Worm (Caenorhabditis elegans) whole organism, young adult: Measurements from ENCODE around the gene ess-2.

Experiments
- B0261.1 ChIP-seq: sonication (generic microtip); optimal IDR thresholded peaks from 2 replicates; lab custom pipeline; 2016; ENCODE audit warnings: mild to moderate bottlenecking, missing genetic modification characterization, moderate library complexity, missing compliant biosample characterization
- B0336.3 ChIP-seq: fragments of 200-800 bp; sonication (Bioruptor generic); IDR thresholded peaks from 2 replicates; pipeline ENCODE4 v1.3.6; 2022; ENCODE audit warnings: missing genetic modification characterization, missing compliant biosample characterization
- C06A6.2 ChIP-seq: fragments of 200-800 bp; sonication (Bioruptor generic); conservative IDR thresholded peaks from 2 replicates; pipeline ENCODE4 v1.3.6; 2022; ENCODE audit warnings: missing genetic modification characterization, missing compliant biosample characterization
- D2030.7 ChIP-seq: fragments of 200-800 bp; sonication (Bioruptor generic); IDR thresholded peaks from 2 replicates; pipeline ENCODE4 v1.3.6; 2022; ENCODE audit warnings: missing genetic modification reagents, missing genetic modification characterization, missing compliant biosample characterization
- F23B12.7 ChIP-seq: sonication (generic microtip); optimal IDR thresholded peaks from 2 replicates; lab custom pipeline; 2017; ENCODE audit warnings: missing genetic modification characterization, mild to moderate bottlenecking, missing compliant biosample characterization, antibody characterized with exemption, moderate library complexity; ENCODE audit not compliant: insufficient read depth
- F33H1.4 ChIP-seq: fragments of 200-800 bp; sonication (Bioruptor generic); IDR thresholded peaks from 2 replicates; pipeline ENCODE4 v1.3.6; 2022; ENCODE audit warnings: missing genetic modification reagents, missing genetic modification characterization, missing compliant biosample characterization
- F39B2.1 ChIP-seq: fragments of 200-800 bp; sonication (Bioruptor generic); IDR thresholded peaks from 2 replicates; pipeline ENCODE4 v1.3.6; 2022; ENCODE audit warnings: missing genetic modification reagents, missing genetic modification characterization, missing compliant biosample characterization
- F57A8.1 ChIP-seq: fragments of 200-800 bp; sonication (Bioruptor generic); optimal IDR thresholded peaks from 2 replicates; lab custom pipeline; 2018; ENCODE audit warnings: mild to moderate bottlenecking, missing genetic modification characterization, moderate library complexity, missing compliant biosample characterization
- Y53G8AR.9 ChIP-seq: fragments of 200-800 bp; sonication (Bioruptor generic); conservative IDR thresholded peaks from 2 replicates; pipeline ENCODE4 v1.3.6; 2022; ENCODE audit warnings: missing genetic modification reagents, missing genetic modification characterization, missing compliant biosample characterization
- Y56A3A.18 ChIP-seq: fragments of 200-800 bp; sonication (Bioruptor generic); IDR thresholded peaks from 2 replicates; pipeline ENCODE4 v1.3.6; 2022; ENCODE audit warnings: missing genetic modification reagents, missing genetic modification characterization, missing compliant biosample characterization
- Y67H2A.10 ChIP-seq: fragments of 200-800 bp; sonication (Bioruptor generic); conservative IDR thresholded peaks from 2 replicates; pipeline ENCODE4 v1.3.6; 2022; ENCODE audit warnings: missing genetic modification reagents, missing genetic modification characterization, missing compliant biosample characterization
- Y79H2A.3 ChIP-seq: fragments of 200-800 bp; sonication (Bioruptor generic); conservative IDR thresholded peaks from 2 replicates; pipeline ENCODE4 v1.3.6; 2022; ENCODE audit warnings: missing genetic modification reagents, missing genetic modification characterization, missing compliant biosample characterization
- ama-1 ChIP-seq, 3 experiments: fragments of 150-350 bp in 1 of 3; sonication (generic microtip) in 2 of 3; optimal IDR thresholded peaks; 2 replicates each; lab custom pipeline; 2014 to 2018; ENCODE audit warnings: missing biosample characterization in 2 of 3, missing genetic modification characterization in 2 of 3, missing genetic modification reagents in 2 of 3
- aptf-2 ChIP-seq: fragments of 200-800 bp; sonication (Bioruptor generic); conservative IDR thresholded peaks from 2 replicates; pipeline ENCODE4 v1.3.6; 2022; ENCODE audit warnings: missing genetic modification reagents, missing genetic modification characterization, missing compliant biosample characterization
- aptf-3 ChIP-seq: fragments of 200-800 bp; sonication (Bioruptor generic); IDR thresholded peaks from 2 replicates; pipeline ENCODE4 v1.3.6; 2022; ENCODE audit warnings: missing genetic modification characterization, missing compliant biosample characterization
- atf-7 ChIP-seq: sonication (generic microtip); optimal IDR thresholded peaks from 2 replicates; lab custom pipeline; 2017; ENCODE audit warnings: mild to moderate bottlenecking, missing genetic modification characterization, missing compliant biosample characterization
- attf-3 ChIP-seq: fragments of 200-800 bp; sonication (Bioruptor generic); conservative IDR thresholded peaks from 2 replicates; pipeline ENCODE4 v1.3.6; 2022; ENCODE audit warnings: missing genetic modification reagents, missing genetic modification characterization, missing compliant biosample characterization
- bed-1 ChIP-seq: fragments of 200-800 bp; sonication (Bioruptor generic); IDR thresholded peaks from 2 replicates; pipeline ENCODE4 v1.3.6; 2022; ENCODE audit warnings: missing genetic modification reagents, missing genetic modification characterization, missing compliant biosample characterization
- ccch-3 ChIP-seq: fragments of 200-800 bp; sonication (Bioruptor generic); optimal IDR thresholded peaks from 2 replicates; lab custom pipeline; 2018; ENCODE audit warnings: mild to moderate bottlenecking, missing genetic modification characterization, missing compliant biosample characterization
- ceh-91 ChIP-seq: fragments of 200-800 bp; sonication (Bioruptor generic); IDR thresholded peaks from 2 replicates; pipeline ENCODE4 v1.3.6; 2022; ENCODE audit warnings: missing genetic modification reagents, missing genetic modification characterization, missing compliant biosample characterization
- die-1 ChIP-seq: sonication (generic microtip); optimal IDR thresholded peaks from 2 replicates; lab custom pipeline; 2016; ENCODE audit warnings: missing genotype, mild to moderate bottlenecking, missing genetic modification characterization, missing compliant biosample characterization
- dox-1 ChIP-seq: fragments of 200-800 bp; sonication (Bioruptor generic); IDR thresholded peaks from 2 replicates; pipeline ENCODE4 v1.3.6; 2022; ENCODE audit warnings: missing genetic modification reagents, missing genetic modification characterization, missing compliant biosample characterization
- dpl-1 ChIP-seq: fragments of 150-350 bp; optimal IDR thresholded peaks from 2 replicates; lab custom pipeline; 2014; ENCODE audit warnings: missing biosample characterization, missing genetic modification reagents, missing genetic modification characterization
- efl-1 ChIP-seq: fragments of 150-350 bp; optimal IDR thresholded peaks from 2 replicates; lab custom pipeline; 2014; ENCODE audit warnings: missing biosample characterization, missing genetic modification reagents, missing genetic modification characterization
- egl-44 ChIP-seq: fragments of 200-800 bp; sonication (Bioruptor generic); IDR thresholded peaks from 2 replicates; pipeline ENCODE4 v1.3.6; 2022; ENCODE audit warnings: missing genetic modification reagents, missing genetic modification characterization, missing compliant biosample characterization
- ets-4 ChIP-seq: fragments of 200-800 bp; sonication (Bioruptor generic); optimal IDR thresholded peaks from 2 replicates; lab custom pipeline; 2018; ENCODE audit warnings: mild to moderate bottlenecking, missing genetic modification characterization, missing compliant biosample characterization
- fkh-3 ChIP-seq: sonication (generic microtip); optimal IDR thresholded peaks from 2 replicates; lab custom pipeline; 2016; ENCODE audit warnings: mild to moderate bottlenecking, missing genetic modification characterization, missing compliant biosample characterization
- hlh-26 ChIP-seq: fragments of 200-800 bp; sonication (Bioruptor generic); conservative IDR thresholded peaks from 2 replicates; pipeline ENCODE4 v1.3.6; 2022; ENCODE audit warnings: missing genetic modification reagents, missing genetic modification characterization, missing compliant biosample characterization
- hsf-1 ChIP-seq: fragments of 200-800 bp; sonication (Bioruptor generic); IDR thresholded peaks from 2 replicates; pipeline ENCODE4 v1.3.6; 2022; ENCODE audit warnings: missing genetic modification reagents, missing genetic modification characterization, missing compliant biosample characterization
- let-607 ChIP-seq, 2 experiments: fragments of 200-800 bp in 1 of 2; sonication (Bioruptor generic) in 1 of 2; sonication (generic microtip) in 1 of 2; optimal IDR thresholded peaks; 2 replicates each; lab custom pipeline; 2016 to 2018; ENCODE audit warnings: mild to moderate bottlenecking in 2 of 2, missing compliant biosample characterization in 2 of 2, missing genetic modification characterization in 2 of 2, moderate library complexity in 2 of 2, missing genotype in 1 of 2
- lin-26 ChIP-seq: fragments of 200-800 bp; sonication (Bioruptor generic); IDR thresholded peaks from 2 replicates; pipeline ENCODE4 v1.3.6; 2022; ENCODE audit warnings: missing genetic modification reagents, missing genetic modification characterization, missing compliant biosample characterization
- lin-35 ChIP-seq, 3 experiments: fragments of 150-350 bp in 2 of 3; sonication (generic microtip) in 1 of 3; optimal IDR thresholded peaks; 2 replicates each; lab custom pipeline; 2014 to 2018; ENCODE audit warnings: missing biosample characterization in 3 of 3, missing genetic modification characterization in 3 of 3, missing genetic modification reagents in 3 of 3
- lir-1 ChIP-seq: fragments of 200-800 bp; sonication (Bioruptor generic); conservative IDR thresholded peaks from 2 replicates; pipeline ENCODE4 v1.3.6; 2022; ENCODE audit warnings: missing genetic modification reagents, missing genetic modification characterization, missing compliant biosample characterization
- madf-6 ChIP-seq: fragments of 200-800 bp; sonication (Bioruptor generic); IDR thresholded peaks from 2 replicates; pipeline ENCODE4 v1.3.6; 2022; ENCODE audit warnings: missing genetic modification reagents, missing genetic modification characterization, missing compliant biosample characterization
- mes-4 ChIP-seq: sonication (generic microtip); optimal IDR thresholded peaks from 2 replicates; lab custom pipeline; 2016; ENCODE audit warnings: missing genotype, missing genetic modification characterization, missing compliant biosample characterization
- nfyb-1 ChIP-seq: fragments of 200-800 bp; sonication (Bioruptor generic); IDR thresholded peaks from 2 replicates; pipeline ENCODE4 v1.3.6; 2022; ENCODE audit warnings: missing genetic modification reagents, missing genetic modification characterization, missing compliant biosample characterization
- nhr-90 ChIP-seq: sonication (generic microtip); optimal IDR thresholded peaks from 2 replicates; lab custom pipeline; 2016; ENCODE audit warnings: missing genotype, mild to moderate bottlenecking, missing genetic modification characterization, missing compliant biosample characterization
- pha-4 ChIP-seq: fragments of 150-350 bp; sonication (generic microtip); optimal IDR thresholded peaks from 2 replicates; lab custom pipeline; 2014; ENCODE audit warnings: missing biosample characterization, missing genetic modification reagents, missing genetic modification characterization
- rcor-1 ChIP-seq: fragments of 200-800 bp; sonication (Bioruptor generic); IDR thresholded peaks from 2 replicates; pipeline ENCODE4 v1.3.6; 2022; ENCODE audit warnings: missing genetic modification reagents, missing genetic modification characterization, missing compliant biosample characterization
- rec-8 ChIP-seq, 2 experiments: sonication (generic microtip); optimal IDR thresholded peaks; 2 replicates each; lab custom pipeline; 2016; ENCODE audit warnings: mild to moderate bottlenecking in 2 of 2, missing genetic modification characterization in 2 of 2, missing genetic modification reagents in 2 of 2, missing genotype in 2 of 2, missing biosample characterization in 1 of 2, missing compliant biosample characterization in 1 of 2, moderate library complexity in 1 of 2
- sea-2 ChIP-seq: fragments of 200-800 bp; sonication (Bioruptor generic); IDR thresholded peaks from 2 replicates; pipeline ENCODE4 v1.3.6; 2022; ENCODE audit warnings: missing genetic modification characterization, missing compliant biosample characterization
- tbx-9 ChIP-seq: sonication (generic microtip); optimal IDR thresholded peaks from 2 replicates; lab custom pipeline; 2016; ENCODE audit warnings: borderline replicate concordance, missing genetic modification characterization, inconsistent platforms, missing compliant biosample characterization
- zfh-2 ChIP-seq: fragments of 200-800 bp; sonication (Bioruptor generic); conservative IDR thresholded peaks from 2 replicates; pipeline ENCODE4 v1.3.6; 2022; ENCODE audit warnings: missing genetic modification reagents, missing genetic modification characterization, missing compliant biosample characterization
- ztf-26 ChIP-seq: sonication (generic microtip); optimal IDR thresholded peaks from 2 replicates; lab custom pipeline; 2017; ENCODE audit warnings: missing genetic modification characterization, missing compliant biosample characterization
- ztf-28 ChIP-seq: fragments of 200-800 bp; sonication (Bioruptor generic); IDR thresholded peaks from 2 replicates; pipeline ENCODE4 v1.3.6; 2022; ENCODE audit warnings: missing genetic modification reagents, missing genetic modification characterization, missing compliant biosample characterization
- ztf-3 ChIP-seq: fragments of 200-800 bp; sonication (Bioruptor generic); optimal IDR thresholded peaks from 2 replicates; lab custom pipeline; 2018; ENCODE audit warnings: mild to moderate bottlenecking, missing genetic modification characterization, missing compliant biosample characterization
- ztf-6 ChIP-seq: fragments of 200-800 bp; sonication (Bioruptor generic); IDR thresholded peaks from 2 replicates; pipeline ENCODE4 v1.3.6; 2022; ENCODE audit warnings: missing genetic modification reagents, missing genetic modification characterization, missing compliant biosample characterization

The ess-2 gene

DNA sequence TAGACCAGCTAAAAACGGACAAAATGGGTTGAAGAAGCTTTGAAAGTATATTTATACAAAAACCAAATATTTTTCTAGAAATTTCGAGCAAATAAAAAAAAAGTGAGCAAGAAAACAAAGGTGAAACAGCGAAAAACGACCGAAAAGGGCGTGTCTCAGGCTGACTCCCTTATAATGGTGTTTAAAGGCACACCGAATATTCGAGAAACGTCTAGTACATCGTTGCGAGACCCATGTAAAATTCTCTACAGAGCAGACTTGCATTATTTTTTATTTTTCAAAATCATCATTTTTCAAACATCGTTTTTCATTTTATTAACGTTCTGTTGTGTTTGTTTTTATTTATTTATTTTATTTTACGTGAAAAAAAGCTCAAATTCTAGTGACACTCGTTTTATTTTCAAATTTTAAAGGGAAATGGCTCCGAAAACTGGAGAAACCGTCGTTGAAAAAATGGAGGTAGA lies 43.2 kb downstream of the ess-2 start, which contains the start of gene rpn-3 (continued):
- TF ChIP-seq rcor-1 (GFP tag; lab: Robert Waterston, UW) (peak; percentile 94), ets-4 (no peak), die-1 (tag; lab: Kevin White, UChicago) (no peak), D2030.7 (GFP tag; lab: Robert Waterston, UW) (peak; percentile 87), rec-8 (tag; optimal IDR thresholded peaks at IDR 0.05; lab: Kevin White, UChicago) (peak in 1 of 2 experiments; percentile 26), hsf-1 (GFP tag; lab: Robert Waterston, UW) (peak; percentile 100), ccch-3 (GFP tag; lab: Kevin White, UChicago) (no peak), tbx-9 (no peak), F39B2.1 (GFP tag; lab: Robert Waterston, UW) (0 out of 2 replicates have a peak, but pooled peaks have one; percentile 71), attf-3 (GFP tag; lab: Robert Waterston, UW) (peak; percentile 84), Y53G8AR.9 (peak; percentile 97), efl-1 (GFP tag; lab: Kevin White, UChicago) (peak; percentile 69), ztf-26 (peak; percentile 78), ztf-3 (peak; percentile 49), dpl-1 (peak; percentile 64), F57A8.1 (GFP tag; lab: Kevin White, UChicago) (no peak), lin-26 (no peak), F23B12.7 (peak; percentile 79), B0261.1 (tag; lab: Kevin White, UChicago) (peak; percentile 28), aptf-2 (GFP tag; lab: Robert Waterston, UW) (no peak), pha-4 (peak; percentile 81), let-607 (tag; optimal IDR thresholded peaks at IDR 0.05; lab: Kevin White, UChicago) (peak in 1 of 2 experiments; percentile 92), F33H1.4 (GFP tag; lab: Robert Waterston, UW) (peak; percentile 100), ztf-28 (GFP tag; lab: Robert Waterston, UW) (peak; percentile 68; the same call in 1 of the 2 replicates), zfh-2 (GFP tag; lab: Robert Waterston, UW) (no peak), lin-35 (GFP tag; optimal IDR thresholded peaks at IDR 0.05; lab: Kevin White, UChicago) (peak in 2 of 3 experiments; percentile 66 to 92), ama-1 (optimal IDR thresholded peaks at IDR 0.05; lab: Kevin White, UChicago) (no peak), ama-1 (GFP tag; optimal IDR thresholded peaks at IDR 0.05; lab: Kevin White, UChicago) (no peak), lir-1 (peak; percentile 83), sea-2 (GFP tag; lab: Robert Waterston, UW) (no peak), nhr-90 (no peak), C06A6.2 (GFP tag; lab: Robert Waterston, UW) (peak; percentile 84), B0336.3 (GFP tag; lab: Robert Waterston, UW) (peak; percentile 85), bed-1 (GFP tag; lab: Robert Waterston, UW) (no peak), atf-7 (peak; percentile 89), fkh-3 (no peak), Y67H2A.10 (peak; percentile 87), ztf-6 (GFP tag; lab: Robert Waterston, UW) (0 out of 2 replicates have a peak, but pooled peaks have one; percentile 13), aptf-3 (GFP tag; lab: Robert Waterston, UW) (0 out of 2 replicates have a peak, but pooled peaks have one; percentile 32), egl-44 (peak; percentile 67; the same call in 1 of the 2 replicates), madf-6 (GFP tag; lab: Robert Waterston, UW) (peak; percentile 96), hlh-26 (GFP tag; lab: Robert Waterston, UW) (no peak), nfyb-1 (peak; percentile 95), Y79H2A.3 (0 out of 2 replicates have a peak, but pooled peaks have one; percentile 56), ceh-91 (GFP tag; lab: Robert Waterston, UW) (peak; percentile 80), Y56A3A.18 (GFP tag; lab: Robert Waterston, UW) (peak; percentile 71), dox-1 (GFP tag; lab: Robert Waterston, UW) (peak; percentile 84), mes-4 (tag; lab: Kevin White, UChicago) (no peak)
